Worm (Caenorhabditis elegans) whole organism, late embryonic: ENCODE data around the gene hsp-4.

Experiments
- C08G9.2 ChIP-seq: sonication (generic microtip); optimal IDR thresholded peaks from 2 replicates; lab custom pipeline; 2016; ENCODE audit warnings: mild to moderate bottlenecking, missing genetic modification characterization, moderate library complexity, missing compliant biosample characterization
- C38D4.7 ChIP-seq: fragments of 200-800 bp; sonication (Bioruptor generic); optimal IDR thresholded peaks from 2 replicates; lab custom pipeline; 2018; ENCODE audit warnings: mild to moderate bottlenecking, missing genetic modification characterization, moderate library complexity, missing compliant biosample characterization
- K09A11.1 ChIP-seq: sonication (generic microtip); optimal IDR thresholded peaks from 2 replicates; lab custom pipeline; 2017; ENCODE audit warnings: antibody characterized with exemption, mild to moderate bottlenecking, missing genetic modification characterization, missing compliant biosample characterization; ENCODE audit not compliant: insufficient read depth
- ama-1 ChIP-seq: fragments of 150-350 bp; optimal IDR thresholded peaks from 2 replicates; lab custom pipeline; 2014
- ceh-14 ChIP-seq: sonication (generic microtip); optimal IDR thresholded peaks from 2 replicates; lab custom pipeline; 2016; ENCODE audit warnings: missing genotype, missing genetic modification characterization, missing compliant biosample characterization
- ceh-18 ChIP-seq: sonication (generic microtip); optimal IDR thresholded peaks from 2 replicates; lab custom pipeline; 2016; ENCODE audit warnings: missing genetic modification characterization, missing compliant biosample characterization
- ceh-19 ChIP-seq: fragments of 200-800 bp; sonication (Bioruptor generic); optimal IDR thresholded peaks from 2 replicates; lab custom pipeline; 2018; ENCODE audit warnings: mild to moderate bottlenecking, missing genetic modification characterization, missing compliant biosample characterization
- ceh-22 ChIP-seq: sonication (generic microtip); optimal IDR thresholded peaks from 2 replicates; lab custom pipeline; 2017; ENCODE audit warnings: missing biosample characterization, missing genetic modification characterization
- ceh-24 ChIP-seq: sonication (generic microtip); optimal IDR thresholded peaks from 2 replicates; lab custom pipeline; 2016; ENCODE audit warnings: mild to moderate bottlenecking, missing genetic modification characterization, missing compliant biosample characterization
- ceh-31 ChIP-seq: sonication (generic microtip); optimal IDR thresholded peaks from 2 replicates; lab custom pipeline; 2016; ENCODE audit warnings: missing genetic modification characterization, missing compliant biosample characterization
- ceh-34 ChIP-seq: sonication (generic microtip); optimal IDR thresholded peaks from 2 replicates; lab custom pipeline; 2016; ENCODE audit warnings: mild to moderate bottlenecking, missing genetic modification characterization, missing compliant biosample characterization
- ceh-45 ChIP-seq: fragments of 200-800 bp; sonication (Bioruptor generic); IDR thresholded peaks from 2 replicates; pipeline ENCODE4 v1.3.6; 2022; ENCODE audit warnings: missing genetic modification reagents, missing genetic modification characterization, missing compliant biosample characterization
- ceh-6 ChIP-seq: fragments of 200-800 bp; sonication (Bioruptor generic); optimal IDR thresholded peaks from 2 replicates; lab custom pipeline; 2018; ENCODE audit warnings: mild to moderate bottlenecking, missing genetic modification characterization, missing compliant biosample characterization
- ceh-9 ChIP-seq: sonication (generic microtip); optimal IDR thresholded peaks from 2 replicates; lab custom pipeline; 2016; ENCODE audit warnings: mild to moderate bottlenecking, missing genetic modification characterization, inconsistent platforms, missing compliant biosample characterization
- dve-1 ChIP-seq: sonication (generic microtip); optimal IDR thresholded peaks from 2 replicates; lab custom pipeline; 2017; ENCODE audit warnings: antibody characterized with exemption, mild to moderate bottlenecking, missing genetic modification characterization, missing compliant biosample characterization
- eyg-1 ChIP-seq: sonication (generic microtip); optimal IDR thresholded peaks from 2 replicates; lab custom pipeline; 2016; ENCODE audit warnings: missing genotype, missing genetic modification characterization, missing compliant biosample characterization
- fax-1 ChIP-seq: sonication (generic microtip); optimal IDR thresholded peaks from 2 replicates; lab custom pipeline; 2016; ENCODE audit warnings: missing genotype, missing genetic modification characterization, missing compliant biosample characterization
- fkh-6 ChIP-seq: sonication (generic microtip); optimal IDR thresholded peaks from 2 replicates; lab custom pipeline; 2016; ENCODE audit warnings: missing genetic modification characterization, missing compliant biosample characterization
- hlh-6 ChIP-seq: sonication (generic microtip); optimal IDR thresholded peaks from 2 replicates; lab custom pipeline; 2016; ENCODE audit warnings: missing genotype, missing genetic modification characterization, missing compliant biosample characterization
- madf-2 ChIP-seq: sonication (generic microtip); optimal IDR thresholded peaks from 2 replicates; lab custom pipeline; 2017; ENCODE audit warnings: missing genetic modification characterization, missing compliant biosample characterization
- mec-3 ChIP-seq: sonication (generic microtip); optimal IDR thresholded peaks from 2 replicates; lab custom pipeline; 2016; ENCODE audit warnings: borderline replicate concordance, missing genetic modification characterization, missing compliant biosample characterization
- nfya-1 ChIP-seq: sonication (generic microtip); optimal IDR thresholded peaks from 2 replicates; lab custom pipeline; 2017; ENCODE audit warnings: missing genetic modification characterization, mild to moderate bottlenecking, missing compliant biosample characterization, antibody characterized with exemption, moderate library complexity
- nhr-11 ChIP-seq: fragments of 150-350 bp; optimal IDR thresholded peaks from 2 replicates; lab custom pipeline; 2014; ENCODE audit warnings: missing biosample characterization, missing genetic modification characterization
- nhr-232 ChIP-seq: sonication (generic microtip); optimal IDR thresholded peaks from 2 replicates; lab custom pipeline; 2016; ENCODE audit warnings: missing genetic modification characterization, missing compliant biosample characterization
- pag-3 ChIP-seq: sonication (generic microtip); optimal IDR thresholded peaks from 2 replicates; lab custom pipeline; 2016; ENCODE audit warnings: missing compliant biosample characterization, missing genetic modification characterization, borderline replicate concordance
- pax-1 ChIP-seq: fragments of 150-350 bp; optimal IDR thresholded peaks from 2 replicates; lab custom pipeline; 2014; ENCODE audit warnings: missing biosample characterization, missing genetic modification characterization
- pha-2 ChIP-seq: sonication (generic microtip); optimal IDR thresholded peaks from 2 replicates; lab custom pipeline; 2017; ENCODE audit warnings: mild to moderate bottlenecking, missing genetic modification characterization, missing compliant biosample characterization
- pqm-1 ChIP-seq: sonication (generic microtip); optimal IDR thresholded peaks from 2 replicates; lab custom pipeline; 2016; ENCODE audit warnings: missing genetic modification characterization, missing compliant biosample characterization
- rnt-1 ChIP-seq: sonication (generic microtip); optimal IDR thresholded peaks from 2 replicates; lab custom pipeline; 2016; ENCODE audit warnings: missing genetic modification characterization, missing compliant biosample characterization
- sdc-2 ChIP-seq: sonication (generic microtip); optimal IDR thresholded peaks from 2 replicates; lab custom pipeline; 2016; ENCODE audit warnings: missing genotype, missing genetic modification characterization, missing compliant biosample characterization
- sox-2 ChIP-seq: fragments of 200-800 bp; sonication (Bioruptor generic); IDR thresholded peaks from 2 replicates; pipeline ENCODE4 v1.3.6; 2022; ENCODE audit warnings: missing genetic modification reagents, missing genetic modification characterization, missing compliant biosample characterization
- sox-4 ChIP-seq: sonication (generic microtip); optimal IDR thresholded peaks from 2 replicates; lab custom pipeline; 2017; ENCODE audit warnings: mild to moderate bottlenecking, missing genetic modification characterization, inconsistent platforms, missing compliant biosample characterization
- syd-9 ChIP-seq: sonication (generic microtip); optimal IDR thresholded peaks from 2 replicates; lab custom pipeline; 2016; ENCODE audit warnings: mild to moderate bottlenecking, missing genetic modification characterization, moderate library complexity, missing compliant biosample characterization
- tbx-2 ChIP-seq: sonication (generic microtip); optimal IDR thresholded peaks from 2 replicates; lab custom pipeline; 2016; ENCODE audit warnings: missing genetic modification characterization, missing compliant biosample characterization
- tbx-7 ChIP-seq: sonication (generic microtip); optimal IDR thresholded peaks from 2 replicates; lab custom pipeline; 2016; ENCODE audit warnings: missing genotype, missing genetic modification characterization, missing compliant biosample characterization
- unc-42 ChIP-seq: sonication (generic microtip); optimal IDR thresholded peaks from 2 replicates; lab custom pipeline; 2016; ENCODE audit warnings: missing genotype, missing genetic modification characterization, missing compliant biosample characterization
- unc-55 ChIP-seq: sonication (generic microtip); optimal IDR thresholded peaks from 2 replicates; lab custom pipeline; 2017; ENCODE audit warnings: missing biosample characterization, missing genetic modification reagents, missing genetic modification characterization
- ztf-16 ChIP-seq: sonication (generic microtip); optimal IDR thresholded peaks from 2 replicates; lab custom pipeline; 2017; ENCODE audit warnings: missing genetic modification characterization, missing compliant biosample characterization

The hsp-4 gene

ce11 chrII:7323317-7323716 lies 29.1 kb downstream of the hsp-4 start:
- TF ChIP-seq ceh-14 (tag; lab: Kevin White, UChicago) (no peak), eyg-1 (tag; lab: Kevin White, UChicago) (no peak), unc-55 (GFP tag; lab: Kevin White, UChicago) (no peak), fkh-6 (tag; lab: Kevin White, UChicago) (no peak), pha-2 (tag; lab: Kevin White, UChicago) (no peak), ceh-18 (tag; lab: Kevin White, UChicago) (peak; percentile 66), ceh-6 (no peak), pag-3 (no peak)

- no peak for TF ChIP-seq nfya-1 (tag; lab: Kevin White, UChicago)
- TF ChIP-seq dve-1 (tag; lab: Kevin White, UChicago), result no peak
- TF ChIP-seq fax-1, result no peak
- no peak for TF ChIP-seq fkh-6 (tag; lab: Kevin White, UChicago)
Measured at ce11 chrII:7319471-7319870, 33.0 kb downstream of the hsp-4 start.

- TF ChIP-seq ceh-24 (tag; lab: Kevin White, UChicago), result no peak
- TF ChIP-seq sox-4 (tag; lab: Kevin White, UChicago), result no peak
- no peak for TF ChIP-seq ceh-19 (GFP tag; lab: Kevin White, UChicago)
- TF ChIP-seq ama-1 (lab: Kevin White, UChicago), result no peak
- no peak for TF ChIP-seq sdc-2 (tag; lab: Kevin White, UChicago)
- TF ChIP-seq unc-42 (tag; lab: Kevin White, UChicago), result no peak
- no peak for TF ChIP-seq pag-3
- no peak for TF ChIP-seq ceh-31
- no peak for TF ChIP-seq K09A11.1 (tag; lab: Kevin White, UChicago)
- TF ChIP-seq nhr-232, result no peak
- no peak for TF ChIP-seq C08G9.2 (tag; lab: Kevin White, UChicago)
- no peak for TF ChIP-seq ceh-22 (tag; lab: Kevin White, UChicago)
- TF ChIP-seq tbx-7 (tag; lab: Kevin White, UChicago), result no peak
- TF ChIP-seq tbx-2, result no peak
- no peak for TF ChIP-seq pqm-1
- no peak for TF ChIP-seq ceh-9 (tag; lab: Kevin White, UChicago)
- TF ChIP-seq mec-3 (tag; lab: Kevin White, UChicago), result no peak
Measured at ce11 chrII:7317468-7317867, 35.0 kb downstream of the hsp-4 start, which contains the start of gene F21D12.2. Gene F21D12.2, plus strand, starts transcription at chrII:7317768.

ce11 chrII:7314083-7314482 lies 38.4 kb downstream of the hsp-4 start, which contains the start of gene F45E12.6:
Gene F45E12.6, minus strand, starts transcription at chrII:7314183.
- no peak for TF ChIP-seq ceh-18 (tag; lab: Kevin White, UChicago)
- TF ChIP-seq nhr-11 (tag; lab: Kevin White, UChicago), result no peak
- TF ChIP-seq madf-2, result no peak
- no peak for TF ChIP-seq ama-1 (lab: Kevin White, UChicago)
- no peak for TF ChIP-seq ztf-16
- TF ChIP-seq sox-4 (tag; lab: Kevin White, UChicago), result no peak
- TF ChIP-seq pax-1 (tag; lab: Kevin White, UChicago), result no peak
- no peak for TF ChIP-seq rnt-1 (tag; lab: Kevin White, UChicago)
- no peak for TF ChIP-seq ceh-45
- TF ChIP-seq ceh-24 (tag; lab: Kevin White, UChicago), result no peak
- TF ChIP-seq C08G9.2 (tag; lab: Kevin White, UChicago), result no peak
- TF ChIP-seq C38D4.7, result no peak
- no peak for TF ChIP-seq pqm-1
- no peak for TF ChIP-seq hlh-6 (tag; lab: Kevin White, UChicago)
- TF ChIP-seq eyg-1 (tag; lab: Kevin White, UChicago), result no peak
- TF ChIP-seq ceh-34 (tag; lab: Kevin White, UChicago), result no peak
- TF ChIP-seq sox-2 (GFP tag; lab: Robert Waterston, UW), result no peak
- TF ChIP-seq syd-9, result no peak
- no peak for TF ChIP-seq fax-1
